Fruit fly (Drosophila melanogaster): ENCODE data around the gene Dnaaf5.

Dnaaf5 gene

dm6 chr3R:14353733-14354152, 7.8 kb downstream of the Dnaaf5 start (continued):
- TF ChIP-seq Six4 (GFP tag; optimal IDR thresholded peaks at IDR 0.05) (peak; percentile 40), lab (GFP tag; optimal IDR thresholded peaks at IDR 0.05) (peak; percentile 90), CG32772 (GFP tag; IDR thresholded peaks at IDR 0.05) (peak; percentile 60; the same call in 1 of the 2 replicates), Sox100B (GFP tag; optimal IDR thresholded peaks at IDR 0.05) (peak; percentile 85), CG17802 (tag; optimal IDR thresholded peaks at IDR 0.05) (peak; percentile 25), Atf3 (GFP tag; optimal IDR thresholded peaks at IDR 0.05) (no peak), pnt (GFP tag; optimal IDR thresholded peaks at IDR 0.05) (no peak), az2 (GFP tag; optimal IDR thresholded peaks at IDR 0.05) (peak; percentile 58), peb (GFP tag; IDR thresholded peaks at IDR 0.05) (no peak), CG9797 (GFP tag; optimal IDR thresholded peaks at IDR 0.05) (no peak), CG18764 (GFP tag; optimal IDR thresholded peaks at IDR 0.05) (peak; percentile 3), Gug (GFP tag; IDR thresholded peaks at IDR 0.05) (0 out of 4 replicates have a peak, but pooled peaks have one; percentile 33), pita (GFP tag; optimal IDR thresholded peaks at IDR 0.05) (no peak), CG5180 (GFP tag; optimal IDR thresholded peaks at IDR 0.05) (peak; percentile 67), CG31224 (GFP tag; IDR thresholded peaks at IDR 0.05) (no peak), CG30403 (GFP tag; optimal IDR thresholded peaks at IDR 0.05) (peak; percentile 63), hkb (optimal IDR thresholded peaks at IDR 0.05) (no peak), hkb (GFP tag; IDR thresholded peaks at IDR 0.05) (peak; percentile 77), CG11696 (GFP tag; IDR thresholded peaks at IDR 0.05) (0 out of 2 replicates have a peak, but pooled peaks have one; percentile 16), scrt (GFP tag; optimal IDR thresholded peaks at IDR 0.05) (peak; percentile 76), tgo (GFP tag; IDR thresholded peaks at IDR 0.05) (peak; percentile 76), jigr1 (GFP tag; IDR thresholded peaks at IDR 0.05) (0 out of 3 replicates have a peak, but pooled peaks have one; percentile 28), CG10979 (tag; optimal IDR thresholded peaks at IDR 0.05) (peak; percentile 82), CG13123 (GFP tag; optimal IDR thresholded peaks at IDR 0.05) (peak; percentile 0), PHDP (tag; optimal IDR thresholded peaks at IDR 0.05) (peak; percentile 77), row (GFP tag; IDR thresholded peaks at IDR 0.05) (peak; percentile 58), CG10366 (GFP tag; IDR thresholded peaks at IDR 0.05) (no peak; the same call in 1 of the 2 replicates), CG8924 (tag; optimal IDR thresholded peaks at IDR 0.05) (peak; percentile 81), CG12219 (GFP tag; optimal IDR thresholded peaks at IDR 0.05) (peak; percentile 4), mirr (GFP tag; optimal IDR thresholded peaks at IDR 0.05) (peak; percentile 17), sc (optimal IDR thresholded peaks at IDR 0.05) (no peak), sc (GFP tag; optimal IDR thresholded peaks at IDR 0.05) (peak; percentile 38), CG14667 (GFP tag; IDR thresholded peaks at IDR 0.05) (0 out of 2 replicates have a peak, but pooled peaks have one; percentile 25), CG1647 (GFP tag; optimal IDR thresholded peaks at IDR 0.05) (no peak), croc (GFP tag; conservative IDR thresholded peaks at IDR 0.05) (peak; percentile 62; the same call in 1 of the 3 replicates), pum (GFP tag; optimal IDR thresholded peaks at IDR 0.05) (no peak), fd96Cb (tag; optimal IDR thresholded peaks at IDR 0.05) (peak; percentile 78), zf30C (GFP tag; optimal IDR thresholded peaks at IDR 0.05) (no peak), Asciz (GFP tag; optimal IDR thresholded peaks at IDR 0.05) (peak; percentile 85), CG30020 (tag; optimal IDR thresholded peaks at IDR 0.05) (peak; percentile 5), lov (optimal IDR thresholded peaks at IDR 0.05) (no peak), lov (GFP tag; IDR thresholded peaks at IDR 0.05) (no peak), al (GFP tag; IDR thresholded peaks at IDR 0.05) (peak; percentile 46), Hr3 (GFP tag; optimal IDR thresholded peaks at IDR 0.05) (peak; percentile 53), Ets97D (GFP tag; optimal IDR thresholded peaks at IDR 0.05) (no peak), CG34376 (GFP tag; optimal IDR thresholded peaks at IDR 0.05) (peak; percentile 50), CG43689 (GFP tag; IDR thresholded peaks at IDR 0.05) (no peak), eve (GFP tag; optimal IDR thresholded peaks at IDR 0.05) (peak in 1 of 2 experiments; percentile 60), ems (GFP tag; optimal IDR thresholded peaks at IDR 0.05) (no peak), fd64A (GFP tag; optimal IDR thresholded peaks at IDR 0.05) (no peak), Ets65A (GFP tag) (no peak), cg (GFP tag; optimal IDR thresholded peaks at IDR 0.05) (no peak)
